Worm (Caenorhabditis elegans) whole organism, early embryonic: ENCODE results near the gene F22E5.8.
"Not testable (repeated sequence)": the region's sequence is repeated elsewhere in the genome, so short reads cannot be mapped to it uniquely, and the experiment has no call there.

Experiments
- B0310.2 ChIP-seq: sonication (generic microtip); optimal IDR thresholded peaks from 2 replicates; lab custom pipeline; 2016; ENCODE audit warnings: mild to moderate bottlenecking, missing genetic modification characterization, missing compliant biosample characterization
- F13C5.2 ChIP-seq: sonication (generic microtip); optimal IDR thresholded peaks from 2 replicates; lab custom pipeline; 2017; ENCODE audit warnings: mild to moderate bottlenecking, missing genetic modification characterization, inconsistent platforms, missing compliant biosample characterization
- aly-1 ChIP-seq: sonication (generic microtip); optimal IDR thresholded peaks from 2 replicates; lab custom pipeline; 2016; ENCODE audit warnings: missing genetic modification characterization, missing compliant biosample characterization
- ama-1 ChIP-seq: fragments of 150-350 bp; optimal IDR thresholded peaks from 2 replicates; lab custom pipeline; 2014
- ceh-13 ChIP-seq: fragments of 200-800 bp; sonication (Bioruptor generic); optimal IDR thresholded peaks from 2 replicates; lab custom pipeline; 2018; ENCODE audit warnings: mild to moderate bottlenecking, missing genetic modification characterization, missing compliant biosample characterization
- ceh-36 ChIP-seq: sonication (generic microtip); optimal IDR thresholded peaks from 2 replicates; lab custom pipeline; 2016; ENCODE audit warnings: missing genetic modification characterization, inconsistent platforms, missing compliant biosample characterization
- ets-7 ChIP-seq: sonication (generic microtip); optimal IDR thresholded peaks from 2 replicates; lab custom pipeline; 2016; ENCODE audit warnings: missing genotype, missing genetic modification characterization, missing compliant biosample characterization
- flt-1 ChIP-seq: fragments of 200-800 bp; sonication (Bioruptor generic); IDR thresholded peaks from 2 replicates; pipeline ENCODE4 v1.3.6; 2022; ENCODE audit warnings: missing genetic modification characterization, missing compliant biosample characterization
- hmbx-1 ChIP-seq: sonication (generic microtip); optimal IDR thresholded peaks from 2 replicates; lab custom pipeline; 2016; ENCODE audit warnings: mild to moderate bottlenecking, missing genetic modification characterization, missing compliant biosample characterization
- hmg-4 ChIP-seq: fragments of 200-800 bp; sonication (Bioruptor generic); optimal IDR thresholded peaks from 2 replicates; lab custom pipeline; 2018; ENCODE audit warnings: mild to moderate bottlenecking, missing genetic modification characterization, missing compliant biosample characterization
- hnd-1 ChIP-seq: sonication (generic microtip); optimal IDR thresholded peaks from 2 replicates; lab custom pipeline; 2016; ENCODE audit warnings: missing genetic modification characterization, missing compliant biosample characterization
- pes-1 ChIP-seq: fragments of 200-800 bp; sonication (Bioruptor generic); IDR thresholded peaks from 2 replicates; pipeline ENCODE4 v1.3.6; 2022; ENCODE audit warnings: missing genetic modification reagents, missing genetic modification characterization, missing compliant biosample characterization
- scrt-1 ChIP-seq: fragments of 200-800 bp; sonication (Bioruptor generic); IDR thresholded peaks from 2 replicates; pipeline ENCODE4 v1.3.6; 2022; ENCODE audit warnings: missing genetic modification characterization, missing compliant biosample characterization
- sea-1 ChIP-seq: fragments of 200-800 bp; sonication (Bioruptor generic); conservative IDR thresholded peaks from 2 replicates; pipeline ENCODE4 v1.3.6; 2022; ENCODE audit warnings: missing genetic modification characterization, missing compliant biosample characterization
- tbx-11 ChIP-seq: fragments of 200-800 bp; sonication (Bioruptor generic); IDR thresholded peaks from 2 replicates; pipeline ENCODE4 v1.3.6; 2022; ENCODE audit warnings: missing genetic modification characterization, missing compliant biosample characterization
- tbx-37 ChIP-seq: fragments of 200-800 bp; sonication (Bioruptor generic); conservative IDR thresholded peaks from 2 replicates; pipeline ENCODE4 v1.3.6; 2022; ENCODE audit warnings: missing genetic modification reagents, missing genetic modification characterization, missing compliant biosample characterization
- tra-4 ChIP-seq: sonication (generic microtip); optimal IDR thresholded peaks from 2 replicates; lab custom pipeline; 2017; ENCODE audit warnings: missing genetic modification characterization, missing compliant biosample characterization

Gene F22E5.8

DNA sequence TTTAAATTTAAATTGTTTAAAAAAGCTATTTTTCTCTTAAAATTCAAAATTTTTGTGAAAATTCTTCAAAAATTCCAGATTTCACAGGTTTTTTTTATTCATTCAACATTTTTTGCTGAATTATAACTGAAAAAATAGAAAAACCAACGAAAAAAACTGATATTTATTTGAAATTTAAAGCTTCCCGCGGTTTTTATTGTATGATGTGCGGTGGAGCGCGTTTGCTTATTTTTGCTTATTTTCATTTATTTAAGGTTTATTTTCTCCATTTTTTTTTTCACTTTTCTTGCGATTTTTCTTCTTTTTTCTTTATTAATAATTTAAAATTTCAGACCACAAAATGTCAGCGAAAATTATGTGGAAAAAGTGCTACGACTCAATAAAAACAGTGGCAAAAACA, 1.8 kb upstream of the F22E5.8 start, which contains the start of gene F22E5.9:
TSS of gene F22E5.9 (plus strand) at position 327 of the 400 bp plus-strand sequence.
- TF ChIP-seq B0310.2 (tag; lab: Kevin White, UChicago) (no peak), hnd-1 (tag; lab: Kevin White, UChicago) (no peak), tra-4 (tag; lab: Kevin White, UChicago) (no peak), aly-1 (tag; lab: Kevin White, UChicago) (no peak), flt-1 (GFP tag; lab: Robert Waterston, UW) (no peak), sea-1 (GFP tag; lab: Robert Waterston, UW) (no peak), tbx-37 (GFP tag; lab: Robert Waterston, UW) (no peak), pes-1 (GFP tag; lab: Robert Waterston, UW) (no peak), scrt-1 (GFP tag; lab: Robert Waterston, UW) (no peak), hmbx-1 (no peak), ets-7 (tag; lab: Kevin White, UChicago) (no peak)

DNA sequence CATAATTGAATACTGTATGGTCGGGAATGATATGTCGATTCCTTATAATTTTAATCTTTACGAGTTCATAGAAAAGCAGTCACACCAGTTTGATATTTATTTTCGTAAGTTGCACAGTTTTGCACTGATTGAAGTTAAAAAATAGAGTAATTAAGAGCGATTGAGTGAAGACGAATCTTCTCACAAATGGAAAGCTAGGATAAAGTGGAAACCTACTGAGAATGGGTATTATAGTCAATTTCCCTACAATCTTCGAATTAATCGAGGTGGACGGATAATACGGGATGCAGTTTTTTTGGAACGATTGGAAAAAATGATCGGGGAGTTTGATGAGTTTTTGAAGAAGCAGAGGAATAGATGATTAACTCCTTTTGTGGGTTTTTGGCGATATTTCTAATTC, 1.1 kb downstream of the F22E5.8 start, which contains the start of gene F22E5.23:
TSS of gene F22E5.23 (plus strand) at position 301 of the 400 bp plus-strand sequence.
- TF ChIP-seq F13C5.2 (tag; lab: Kevin White, UChicago) (no peak), aly-1 (tag; lab: Kevin White, UChicago) (no peak), sea-1 (GFP tag; lab: Robert Waterston, UW) (no peak), ama-1 (lab: Kevin White, UChicago) (no peak)

DNA sequence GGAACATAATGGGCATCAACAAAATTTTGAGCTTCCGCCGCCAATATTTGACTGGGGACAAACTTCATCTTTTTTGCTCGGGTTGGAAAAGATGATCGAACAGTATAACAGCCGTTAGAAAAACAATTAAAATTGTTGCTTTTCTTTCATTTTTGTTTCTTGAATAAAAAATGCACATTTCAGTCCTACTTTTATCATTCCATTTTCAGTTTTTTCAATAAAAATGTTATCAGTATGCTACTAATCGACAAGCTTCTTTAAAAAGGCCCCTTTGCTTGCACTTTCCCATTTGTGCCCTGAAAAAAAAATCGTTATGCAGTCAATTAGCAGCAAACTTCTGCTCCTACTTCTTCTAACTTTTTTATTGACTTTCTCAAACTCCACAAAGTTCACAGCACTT, 1.9 kb downstream of the F22E5.8 start, which contains the start of gene F22E5.7:
TSS of gene F22E5.7 (plus strand) at position 301 of the 400 bp plus-strand sequence.
- no peak for TF ChIP-seq ceh-36 (tag; lab: Kevin White, UChicago)

DNA sequence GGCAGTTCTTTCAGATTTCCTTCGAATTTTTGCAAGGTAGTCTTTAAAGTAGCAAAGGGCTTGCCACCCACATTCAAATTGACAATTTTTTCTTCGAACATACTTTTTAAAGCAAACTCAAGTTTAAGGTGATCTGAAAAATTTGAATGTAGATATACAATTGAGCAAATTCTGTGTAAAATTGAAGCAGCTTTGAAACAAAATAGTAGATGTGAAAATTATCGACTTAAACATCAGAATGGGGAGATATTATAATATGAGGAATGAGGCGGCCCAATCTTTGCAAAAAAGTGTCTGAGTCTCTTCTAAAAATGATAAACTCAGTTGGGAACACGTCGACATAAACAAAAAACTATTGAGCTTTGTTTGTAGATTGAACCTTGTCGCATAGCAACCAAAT, 4.7 kb downstream of the F22E5.8 start, which contains the start of gene F22E5.11:
TSS of gene F22E5.11 (minus strand) at position 101 of the 400 bp plus-strand sequence.
- no peak for TF ChIP-seq flt-1 (GFP tag; lab: Robert Waterston, UW)
- TF ChIP-seq ama-1 (lab: Kevin White, UChicago) = no peak
- no peak for TF ChIP-seq ets-7 (tag; lab: Kevin White, UChicago)
- TF ChIP-seq sea-1 (GFP tag; lab: Robert Waterston, UW) = no peak
- TF ChIP-seq hnd-1 (tag; lab: Kevin White, UChicago) = no peak
- TF ChIP-seq F13C5.2 (tag; lab: Kevin White, UChicago) = no peak
- no peak for TF ChIP-seq pes-1 (GFP tag; lab: Robert Waterston, UW)
- no peak for TF ChIP-seq tbx-11 (GFP tag; lab: Robert Waterston, UW)
- TF ChIP-seq hmg-4 (GFP tag; lab: Kevin White, UChicago) = no peak
- no peak for TF ChIP-seq tbx-37 (GFP tag; lab: Robert Waterston, UW)
- no peak for TF ChIP-seq hmbx-1
- no peak for TF ChIP-seq ceh-13 (GFP tag; lab: Kevin White, UChicago)

DNA sequence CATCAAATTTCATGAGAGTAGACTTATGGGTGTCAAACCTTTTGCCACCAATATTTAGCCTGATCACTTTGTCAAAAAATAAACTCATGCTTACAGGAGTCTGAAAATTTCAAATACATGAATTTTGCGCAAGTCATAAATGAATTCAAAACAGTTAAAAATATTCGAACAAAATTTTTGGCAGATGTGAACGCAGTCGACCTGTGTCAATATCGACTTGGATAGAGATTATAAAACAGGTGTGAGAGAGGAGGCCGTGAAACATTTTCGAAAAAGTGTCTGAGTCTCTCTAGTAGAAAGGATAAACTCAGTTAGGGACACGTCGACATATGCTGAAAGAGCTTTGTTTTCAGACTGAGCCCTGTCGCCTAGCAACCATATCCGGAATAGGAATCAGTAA, 6.9 kb downstream of the F22E5.8 start, which contains the start of gene F22E5.12:
TSS of gene F22E5.12 (minus strand) at position 101 of the 400 bp plus-strand sequence.
- not testable (repeated sequence) for TF ChIP-seq F13C5.2 (tag; lab: Kevin White, UChicago); hmbx-1; hmg-4 (GFP tag; lab: Kevin White, UChicago)

ce11 chrII:2649015-2649414, 9.2 kb downstream of the F22E5.8 start:
- no peak for TF ChIP-seq ceh-36 (tag; lab: Kevin White, UChicago)

ce11 chrII:2649539-2649938, 9.7 kb downstream of the F22E5.8 start, which contains the start of the genes F22E5.13 and F22E5.6:
Gene F22E5.13, minus strand, starts transcription at chrII:2649639.
Gene F22E5.6, plus strand, starts transcription at chrII:2649835.
- TF ChIP-seq hmbx-1 (no peak), ceh-13 (GFP tag; lab: Kevin White, UChicago) (no peak), sea-1 (GFP tag; lab: Robert Waterston, UW) (no peak), hnd-1 (tag; lab: Kevin White, UChicago) (no peak), flt-1 (GFP tag; lab: Robert Waterston, UW) (no peak), tra-4 (tag; lab: Kevin White, UChicago) (no peak), ceh-36 (tag; lab: Kevin White, UChicago) (no peak), pes-1 (GFP tag; lab: Robert Waterston, UW) (no peak), hmg-4 (GFP tag; lab: Kevin White, UChicago) (no peak), B0310.2 (tag; lab: Kevin White, UChicago) (no peak)

- TF ChIP-seq hnd-1 (tag; lab: Kevin White, UChicago) (no peak), sea-1 (GFP tag; lab: Robert Waterston, UW) (no peak), ets-7 (tag; lab: Kevin White, UChicago) (no peak)
Measured at ce11 chrII:2656606-2657005, 16.8 kb downstream of the F22E5.8 start, which contains the start of gene sri-47. Gene sri-47, plus strand, starts transcription at chrII:2656906.

- TF ChIP-seq hmg-4 (GFP tag; lab: Kevin White, UChicago) (no peak), scrt-1 (GFP tag; lab: Robert Waterston, UW) (no peak), ceh-13 (GFP tag; lab: Kevin White, UChicago) (no peak), B0310.2 (tag; lab: Kevin White, UChicago) (no peak), flt-1 (GFP tag; lab: Robert Waterston, UW) (no peak), tra-4 (tag; lab: Kevin White, UChicago) (no peak), sea-1 (GFP tag; lab: Robert Waterston, UW) (no peak), hmbx-1 (no peak)
Measured at ce11 chrII:2659364-2659763, 19.5 kb downstream of the F22E5.8 start, which contains the start of gene gcy-21. Gene gcy-21, plus strand, starts transcription at chrII:2659664.
